Worm (Caenorhabditis elegans) whole organism, L3 larva: Measurements from ENCODE around the gene srh-223.
"Not testable (repeated sequence)": the region's sequence is repeated elsewhere in the genome, so short reads cannot be mapped to it uniquely, and the experiment has no call there.

Experiments
- R02D3.7 ChIP-seq: fragments of 150-350 bp; optimal IDR thresholded peaks from 2 replicates; lab custom pipeline; 2014; ENCODE audit warnings: missing biosample characterization, missing genetic modification characterization
- ZK546.5 ChIP-seq: sonication (generic microtip); optimal IDR thresholded peaks from 2 replicates; lab custom pipeline; 2017; ENCODE audit warnings: missing biosample characterization, missing genetic modification characterization
- ama-1 ChIP-seq: fragments of 150-350 bp; optimal IDR thresholded peaks from 2 replicates; lab custom pipeline; 2018
- ceh-16 ChIP-seq: sonication (generic microtip); optimal IDR thresholded peaks from 2 replicates; lab custom pipeline; 2017; ENCODE audit warnings: missing biosample characterization, missing genetic modification characterization
- ceh-28 ChIP-seq: fragments of 150-350 bp; optimal IDR thresholded peaks from 2 replicates; lab custom pipeline; 2014; ENCODE audit warnings: missing biosample characterization, missing genetic modification reagents, missing genetic modification characterization
- daf-12 ChIP-seq: fragments of 150-350 bp; optimal IDR thresholded peaks from 2 replicates; lab custom pipeline; 2014; ENCODE audit warnings: missing biosample characterization, missing genetic modification reagents, missing genetic modification characterization
- elt-1 ChIP-seq: fragments of 150-350 bp; optimal IDR thresholded peaks from 2 replicates; lab custom pipeline; 2014; ENCODE audit warnings: missing biosample characterization, missing genetic modification characterization
- elt-2 ChIP-seq: sonication (generic microtip); optimal IDR thresholded peaks from 2 replicates; lab custom pipeline; 2016; ENCODE audit warnings: missing genetic modification reagents, mild to moderate bottlenecking, missing genetic modification characterization, missing compliant biosample characterization
- eor-1 ChIP-seq, 2 experiments: fragments of 150-350 bp; optimal IDR thresholded peaks; 2 replicates each; lab custom pipeline; 2014 to 2018; ENCODE audit warnings: missing biosample characterization in 2 of 2, missing genetic modification characterization in 2 of 2
- fkh-2 ChIP-seq: fragments of 150-350 bp; optimal IDR thresholded peaks from 2 replicates; lab custom pipeline; 2014; ENCODE audit warnings: missing biosample characterization, missing genetic modification reagents, missing genetic modification characterization
- fos-1 ChIP-seq: fragments of 150-350 bp; optimal IDR thresholded peaks from 2 replicates; lab custom pipeline; 2014; ENCODE audit warnings: missing biosample characterization, missing genetic modification characterization
- jun-1 ChIP-seq: fragments of 150-350 bp; optimal IDR thresholded peaks from 2 replicates; lab custom pipeline; 2014; ENCODE audit warnings: missing biosample characterization, missing genetic modification reagents, missing genetic modification characterization
- mml-1 ChIP-seq: fragments of 150-350 bp; sonication (generic microtip); optimal IDR thresholded peaks from 3 replicates; lab custom pipeline; 2014; ENCODE audit warnings: missing biosample characterization, missing genetic modification characterization
- nhr-11 ChIP-seq: fragments of 150-350 bp; optimal IDR thresholded peaks from 2 replicates; lab custom pipeline; 2014; ENCODE audit warnings: missing biosample characterization, missing genetic modification characterization
- nhr-23 ChIP-seq: fragments of 150-350 bp; optimal IDR thresholded peaks from 2 replicates; lab custom pipeline; 2014; ENCODE audit warnings: missing biosample characterization, missing genetic modification reagents, missing genetic modification characterization
- nhr-25 ChIP-seq: sonication (generic microtip); optimal IDR thresholded peaks from 2 replicates; lab custom pipeline; 2017; ENCODE audit warnings: missing biosample characterization, missing genetic modification characterization
- nhr-43 ChIP-seq: sonication (generic microtip); optimal IDR thresholded peaks from 2 replicates; lab custom pipeline; 2016; ENCODE audit warnings: mild to moderate bottlenecking, missing genetic modification characterization, missing compliant biosample characterization; ENCODE audit not compliant: poor library complexity, severe bottlenecking
- nhr-67 ChIP-seq: fragments of 150-350 bp; optimal IDR thresholded peaks from 2 replicates; lab custom pipeline; 2014; ENCODE audit warnings: missing biosample characterization, missing genetic modification characterization
- nhr-76 ChIP-seq: fragments of 150-350 bp; sonication (generic microtip); optimal IDR thresholded peaks from 5 replicates; lab custom pipeline; 2014; ENCODE audit warnings: missing biosample characterization, missing genetic modification characterization
- nhr-77 ChIP-seq: fragments of 150-350 bp; optimal IDR thresholded peaks from 2 replicates; lab custom pipeline; 2014; ENCODE audit warnings: missing biosample characterization, missing genetic modification characterization
- pqm-1 ChIP-seq: fragments of 150-350 bp; optimal IDR thresholded peaks from 2 replicates; lab custom pipeline; 2017; ENCODE audit warnings: missing biosample characterization, missing genetic modification characterization, inconsistent platforms
- sea-2 ChIP-seq: fragments of 150-350 bp; sonication (generic microtip); optimal IDR thresholded peaks from 4 replicates; lab custom pipeline; 2014; ENCODE audit warnings: missing biosample characterization, missing genetic modification reagents, missing genetic modification characterization
- skn-1 ChIP-seq: fragments of 150-350 bp; optimal IDR thresholded peaks from 2 replicates; lab custom pipeline; 2014; ENCODE audit warnings: missing biosample characterization, missing genetic modification characterization
- snpc-4 ChIP-seq: fragments of 150-350 bp; optimal IDR thresholded peaks from 2 replicates; lab custom pipeline; 2014; ENCODE audit warnings: missing biosample characterization, missing genetic modification characterization
- unc-39 ChIP-seq: sonication (generic microtip); optimal IDR thresholded peaks from 4 replicates; lab custom pipeline; 2017; ENCODE audit warnings: missing biosample characterization, missing genetic modification characterization
- unc-62 ChIP-seq: fragments of 150-350 bp; sonication (generic microtip); optimal IDR thresholded peaks from 4 replicates; lab custom pipeline; 2014; ENCODE audit warnings: missing biosample characterization, missing genetic modification reagents, missing genetic modification characterization

The srh-223 gene

DNA sequence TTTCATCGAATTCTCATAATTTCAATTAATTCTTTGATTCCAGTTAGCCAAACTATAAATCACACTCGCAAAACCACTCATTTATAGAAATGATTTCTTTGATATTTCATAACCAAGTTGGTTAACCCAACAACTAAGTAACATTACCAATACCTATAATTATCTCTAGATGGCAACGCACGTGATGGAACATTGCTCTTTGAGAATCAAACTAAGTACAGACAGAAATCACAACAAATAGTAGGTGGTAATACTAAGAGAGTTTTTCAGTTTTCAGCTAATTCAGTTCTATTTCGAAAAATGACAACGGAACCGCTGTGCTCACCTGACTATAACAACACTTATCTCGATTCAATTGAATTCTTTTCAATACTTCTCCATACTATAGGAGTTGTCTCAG is at the start of gene srh-223:
TSS of gene srh-223 (plus strand) at position 301 of the 400 bp plus-strand sequence.
- TF ChIP-seq daf-12 (tag; lab: Kevin White, UChicago), result no peak
- TF ChIP-seq, all 47 proteins: peak for 0

DNA sequence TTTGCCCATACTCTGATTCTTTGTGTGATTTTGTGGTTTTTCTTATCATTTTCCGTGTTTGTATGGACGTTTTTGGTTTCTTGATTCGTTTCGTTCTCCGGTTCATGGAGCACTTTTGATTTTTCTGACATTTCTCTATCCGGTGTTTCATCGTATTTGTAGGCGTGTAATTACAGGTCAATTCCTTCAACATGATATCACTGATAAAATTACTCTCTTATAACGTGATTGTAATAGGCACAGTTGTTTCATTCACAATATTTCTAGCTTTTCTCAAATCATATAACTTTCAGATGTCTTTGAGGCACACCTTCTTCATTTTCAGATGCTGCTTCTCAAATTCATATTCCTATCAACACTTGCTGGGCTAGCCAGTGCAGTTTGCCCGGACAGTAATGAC is 49.3 kb upstream of the srh-223 start, which contains the start of gene clec-70:
TSS of gene clec-70 (plus strand) at position 301 of the 400 bp plus-strand sequence.
- not testable (repeated sequence) for TF ChIP-seq elt-1 (tag; lab: Kevin White, UChicago); snpc-4 (tag; lab: Kevin White, UChicago); sea-2 (GFP tag; lab: Kevin White, UChicago)

ce11 chrIV:3937097-3937496 is 44.6 kb upstream of the srh-223 start, which contains the start of gene clec-71:
Gene clec-71, plus strand, starts transcription at chrIV:3937458.
- TF ChIP-seq elt-1 (tag; lab: Kevin White, UChicago) (no peak), elt-2 (tag; lab: Kevin White, UChicago) (peak; percentile 6), unc-39 (tag; lab: Kevin White, UChicago) (no peak), nhr-77 (no peak), mml-1 (tag; lab: Kevin White, UChicago) (no peak), nhr-11 (no peak), nhr-43 (tag; lab: Kevin White, UChicago) (no peak)

DNA sequence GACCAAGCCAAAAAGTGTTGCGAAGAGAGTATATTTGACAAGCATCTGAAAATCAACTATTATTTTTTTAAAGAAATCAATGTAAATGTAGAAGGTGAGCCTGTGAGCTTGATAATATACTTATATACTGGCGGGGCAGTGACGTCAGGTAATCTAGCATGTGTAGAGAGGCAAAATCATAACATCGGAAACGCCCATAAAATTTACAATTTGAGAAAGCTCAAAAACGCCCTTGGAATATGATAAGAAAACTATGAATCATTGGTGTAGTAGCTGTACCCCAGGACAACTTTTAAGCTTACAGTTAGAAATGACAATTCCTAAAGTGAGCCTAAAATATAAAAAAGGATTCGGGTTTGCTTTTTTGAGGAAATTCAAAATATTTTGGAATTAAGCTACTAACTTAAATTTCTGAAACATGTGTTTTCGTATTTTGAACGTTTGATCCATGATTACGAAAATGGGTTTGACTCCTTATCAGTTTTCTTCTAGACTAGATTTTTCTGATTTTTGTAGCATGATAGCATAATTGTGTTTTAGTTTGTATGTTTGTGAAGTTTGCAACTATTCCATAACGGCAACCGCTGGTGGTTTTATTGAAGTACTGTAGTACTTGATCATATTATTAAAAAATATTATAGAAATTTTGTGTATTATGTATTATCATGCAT is 39.9 kb upstream of the srh-223 start, which contains the start of gene clec-174:
TSS of gene clec-174 (minus strand) at position 51 of the 671 bp plus-strand sequence.
- TF ChIP-seq unc-62 (GFP tag; lab: Kevin White, UChicago) (no peak), elt-2 (tag; lab: Kevin White, UChicago) (peak; percentile 49), pqm-1 (tag; lab: Kevin White, UChicago) (peak; percentile 22)

- no peak for TF ChIP-seq nhr-25
- TF ChIP-seq skn-1 (tag; lab: Kevin White, UChicago), result no peak
- no peak for TF ChIP-seq pqm-1 (tag; lab: Kevin White, UChicago)
- TF ChIP-seq nhr-23 (tag; lab: Kevin White, UChicago), result no peak
- TF ChIP-seq ceh-16 (tag; lab: Kevin White, UChicago), result no peak
- no peak for TF ChIP-seq unc-39 (tag; lab: Kevin White, UChicago)
- no peak for TF ChIP-seq eor-1 (tag; optimal IDR thresholded peaks at IDR 0.05; lab: Kevin White, UChicago)
- no peak for TF ChIP-seq fos-1 (tag; lab: Kevin White, UChicago)
- TF ChIP-seq ZK546.5 (tag; lab: Kevin White, UChicago), result no peak
These were observed 38.7 kb upstream of the srh-223 start, which contains the start of gene Y46C8AL.11 for ce11 chrIV:3943003-3943402. Gene Y46C8AL.11, plus strand, starts transcription at chrIV:3943303.

- TF ChIP-seq ama-1 (lab: Kevin White, UChicago) (no peak), jun-1 (tag; lab: Kevin White, UChicago) (peak; percentile 84), pqm-1 (tag; lab: Kevin White, UChicago) (peak; percentile 92), skn-1 (tag; lab: Kevin White, UChicago) (peak; percentile 41), elt-2 (tag; lab: Kevin White, UChicago) (peak; percentile 98)
These were observed 37.2 kb upstream of the srh-223 start, which contains the start of gene clec-72 for ce11 chrIV:3944459-3944858. Gene clec-72, plus strand, starts transcription at chrIV:3944816.

- no peak for TF ChIP-seq R02D3.7 (tag; lab: Kevin White, UChicago)
- no peak for TF ChIP-seq fkh-2 (tag; lab: Kevin White, UChicago)
- no peak for TF ChIP-seq nhr-67 (tag; lab: Kevin White, UChicago)
- TF ChIP-seq nhr-76, result no peak
- no peak for TF ChIP-seq nhr-43 (tag; lab: Kevin White, UChicago)
- no peak for TF ChIP-seq nhr-23 (tag; lab: Kevin White, UChicago)
- no peak for TF ChIP-seq nhr-77
- TF ChIP-seq nhr-25, result no peak
- TF ChIP-seq elt-2 (tag; lab: Kevin White, UChicago), result no peak
- no peak for TF ChIP-seq snpc-4 (tag; lab: Kevin White, UChicago)
- TF ChIP-seq pqm-1 (tag; lab: Kevin White, UChicago), result no peak
- no peak for TF ChIP-seq ama-1 (lab: Kevin White, UChicago)
- TF ChIP-seq ceh-28 (tag; lab: Kevin White, UChicago), result no peak
- no peak for TF ChIP-seq sea-2 (GFP tag; lab: Kevin White, UChicago)
These were observed 25.6 kb upstream of the srh-223 start, which contains the start of gene clec-73 for ce11 chrIV:3956095-3956494. Gene clec-73, minus strand, starts transcription at chrIV:3956195.
